Fruit fly (Drosophila melanogaster): ENCODE results near the gene GluRIIC.

DNA sequence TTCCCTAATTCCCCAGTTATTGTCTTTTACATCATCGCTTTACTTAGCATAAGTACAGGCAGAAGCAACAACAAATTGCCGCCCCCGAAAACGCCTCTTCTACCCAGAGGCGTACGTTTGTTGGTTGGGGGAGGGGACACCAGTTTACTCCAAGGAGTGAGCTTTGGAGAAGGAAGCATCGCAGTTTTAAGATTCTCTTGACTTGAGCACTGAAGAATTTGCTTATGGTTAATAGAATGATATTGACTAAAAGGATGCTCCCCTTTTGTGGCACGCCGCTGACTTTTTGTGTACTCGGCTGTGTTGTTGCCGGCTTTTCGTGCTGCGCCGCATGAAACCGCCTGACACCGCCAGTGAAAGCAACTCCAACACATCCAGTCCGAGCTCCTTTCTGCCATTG lies 23.0 kb downstream of the GluRIIC start:
- no peak for TF ChIP-seq toe (GFP tag; optimal IDR thresholded peaks at IDR 0.05)
- no peak for TF ChIP-seq Hr96 (GFP tag; optimal IDR thresholded peaks at IDR 0.05)
- no peak for TF ChIP-seq tj (GFP tag; optimal IDR thresholded peaks at IDR 0.05)
- no peak for TF ChIP-seq cnc (optimal IDR thresholded peaks at IDR 0.05)
- TF ChIP-seq CG33017 (tag; optimal IDR thresholded peaks at IDR 0.05), result no peak

Data from whole organism, adult.